Worm (Caenorhabditis elegans) whole organism, L4 larva: Measurements from ENCODE around the gene R05A10.1.

Experiments used
- ZK337.2 ChIP-seq: fragments of 200-800 bp; sonication (Bioruptor generic); IDR thresholded peaks from 2 replicates; pipeline ENCODE4 v1.3.6; 2022; ENCODE audit warnings: missing genetic modification reagents, missing genetic modification characterization, missing compliant biosample characterization
- ces-1 ChIP-seq: fragments of 150-350 bp; sonication (generic microtip); optimal IDR thresholded peaks from 4 replicates; lab custom pipeline; 2014; ENCODE audit warnings: missing biosample characterization, missing genetic modification reagents, missing genetic modification characterization
- daf-19 ChIP-seq: fragments of 200-800 bp; sonication (Bioruptor generic); conservative IDR thresholded peaks from 2 replicates; pipeline ENCODE4 v1.3.6; 2022; ENCODE audit warnings: missing genetic modification characterization, missing compliant biosample characterization
- dpl-1 ChIP-seq: fragments of 150-350 bp; optimal IDR thresholded peaks from 2 replicates; lab custom pipeline; 2014; ENCODE audit warnings: missing biosample characterization, missing genetic modification reagents, missing genetic modification characterization
- fkh-10 ChIP-seq: fragments of 150-350 bp; optimal IDR thresholded peaks from 2 replicates; lab custom pipeline; 2014; ENCODE audit warnings: missing biosample characterization, missing genetic modification reagents, missing genetic modification characterization
- gei-8 ChIP-seq: fragments of 200-800 bp; sonication (Bioruptor generic); optimal IDR thresholded peaks from 2 replicates; lab custom pipeline; 2018; ENCODE audit warnings: mild to moderate bottlenecking, missing genetic modification characterization, missing compliant biosample characterization
- lsy-2 ChIP-seq, 2 experiments: fragments of 150-350 bp in 1 of 2; sonication (generic microtip) in 1 of 2; optimal IDR thresholded peaks; 2 replicates each; lab custom pipeline; 2014 to 2017; ENCODE audit warnings: missing biosample characterization in 2 of 2, missing genetic modification characterization in 2 of 2
- rbr-2 ChIP-seq: sonication (generic microtip); optimal IDR thresholded peaks from 2 replicates; lab custom pipeline; 2016; ENCODE audit warnings: missing genotype, missing genetic modification characterization, missing compliant biosample characterization
- snpc-1.2 ChIP-seq: fragments of 200-800 bp; sonication (Bioruptor generic); IDR thresholded peaks from 2 replicates; pipeline ENCODE4 v1.3.6; 2022; ENCODE audit warnings: missing genetic modification reagents, missing genetic modification characterization, missing compliant biosample characterization
- snpc-4 ChIP-seq: fragments of 150-350 bp; optimal IDR thresholded peaks from 2 replicates; lab custom pipeline; 2014; ENCODE audit warnings: missing biosample characterization, missing genetic modification characterization
- unc-39 ChIP-seq: sonication (generic microtip); optimal IDR thresholded peaks from 2 replicates; lab custom pipeline; 2017; ENCODE audit warnings: missing biosample characterization, missing genetic modification characterization
- unc-62 ChIP-seq, 3 experiments: fragments of 150-350 bp in 1 of 3; sonication (generic microtip); optimal IDR thresholded peaks in 2 of 3; peaks in 1 of 3; 1 replicate in 1 of 3; 2 replicates in 2 of 3; lab custom pipeline; 2014 to 2017; ENCODE audit warnings: missing biosample characterization in 3 of 3, missing genetic modification characterization in 3 of 3, missing genetic modification reagents in 3 of 3, missing genotype in 1 of 3
- ztf-11 ChIP-seq: fragments of 150-350 bp; optimal IDR thresholded peaks from 2 replicates; lab custom pipeline; 2014; ENCODE audit warnings: missing biosample characterization, missing genetic modification characterization

ce11 chrIV:14133400-14133799, 48.8 kb upstream of the R05A10.1 start:
- TF ChIP-seq fkh-10 (GFP tag; lab: Kevin White, UChicago) (no peak), ztf-11 (tag; lab: Kevin White, UChicago) (no peak), unc-62 (GFP tag; optimal IDR thresholded peaks at IDR 0.05 in 1 of 2; lab: Kevin White, UChicago) (no peak), unc-62 (tag; optimal IDR thresholded peaks at IDR 0.05; lab: Kevin White, UChicago) (no peak), snpc-4 (no peak), lsy-2 (tag; optimal IDR thresholded peaks at IDR 0.05; lab: Kevin White, UChicago) (no peak), gei-8 (no peak), daf-19 (GFP tag; lab: Robert Waterston, UW) (no peak), unc-39 (tag; lab: Kevin White, UChicago) (no peak), dpl-1 (GFP tag; lab: Kevin White, UChicago) (no peak), ZK337.2 (GFP tag; lab: Robert Waterston, UW) (no peak), ces-1 (GFP tag; lab: Kevin White, UChicago) (no peak), snpc-1.2 (GFP tag; lab: Robert Waterston, UW) (no peak), rbr-2 (no peak)
